Fruit fly (Drosophila melanogaster) whole organism, adult: Measurements from ENCODE around the gene Vha26.

Source experiments
- CG12768 ChIP-seq: fragments of 200-800 bp; sonication (Bioruptor generic); optimal IDR thresholded peaks from 2 replicates; lab custom pipeline; 2017; ENCODE audit warnings: missing biosample characterization, missing genetic modification characterization, mild to moderate bottlenecking, moderate library complexity, missing genetic modification reagents
- CG14711 ChIP-seq: fragments of 200-800 bp; sonication (Bioruptor generic); optimal IDR thresholded peaks from 2 replicates; lab custom pipeline; 2018; ENCODE audit warnings: missing biosample characterization, mild to moderate bottlenecking, missing genetic modification characterization, moderate library complexity
- CG33017 ChIP-seq: fragments of 200-800 bp; sonication (Bioruptor generic); optimal IDR thresholded peaks from 2 replicates; lab custom pipeline; 2018; ENCODE audit warnings: missing biosample characterization, mild to moderate bottlenecking, missing genetic modification characterization, moderate library complexity
- CG5204 ChIP-seq: fragments of 200-800 bp; sonication (Bioruptor generic); optimal IDR thresholded peaks from 2 replicates; lab custom pipeline; 2016; ENCODE audit warnings: missing biosample characterization, missing genetic modification characterization
- CG7101 ChIP-seq: fragments of 200-800 bp; sonication (Bioruptor generic); optimal IDR thresholded peaks from 2 replicates; lab custom pipeline; 2018; ENCODE audit warnings: missing biosample characterization, mild to moderate bottlenecking, missing genetic modification characterization, moderate library complexity
- Clk ChIP-seq: fragments of 200-800 bp; sonication (Bioruptor generic); optimal IDR thresholded peaks from 2 replicates; lab custom pipeline; 2017; ENCODE audit warnings: missing biosample characterization, missing genetic modification characterization
- Crg-1 ChIP-seq: fragments of 200-800 bp; sonication (Bioruptor generic); optimal IDR thresholded peaks from 2 replicates; lab custom pipeline; 2016; ENCODE audit warnings: missing biosample characterization, missing genetic modification characterization
- Hr96 ChIP-seq: fragments of 200-800 bp; sonication (Bioruptor generic); optimal IDR thresholded peaks from 2 replicates; lab custom pipeline; 2016; ENCODE audit warnings: missing biosample characterization, missing genetic modification characterization
- bab1 ChIP-seq: fragments of 200-800 bp; sonication (Bioruptor generic); optimal IDR thresholded peaks from 3 replicates; lab custom pipeline; 2019; ENCODE audit warnings: missing biosample characterization, mild to moderate bottlenecking, missing genetic modification characterization, moderate library complexity
- cic ChIP-seq: fragments of 200-800 bp; sonication (Bioruptor generic); optimal IDR thresholded peaks from 2 replicates; lab custom pipeline; 2017; ENCODE audit warnings: missing biosample characterization, mild to moderate bottlenecking, missing genetic modification characterization, moderate library complexity
- cnc ChIP-seq, 2 experiments: fragments of >200 bp; optimal IDR thresholded peaks; 2 replicates each; lab custom pipeline; 2017
- kay ChIP-seq: fragments of 200-800 bp; sonication (Bioruptor generic); peaks from one replicate; lab custom pipeline; 2016; ENCODE audit warnings: missing biosample characterization, missing genetic modification characterization, borderline replicate concordance
- pad ChIP-seq: fragments of 200-800 bp; sonication (Bioruptor generic); optimal IDR thresholded peaks from 3 replicates; lab custom pipeline; 2017; ENCODE audit warnings: missing biosample characterization, missing genetic modification characterization, mild to moderate bottlenecking, moderate library complexity, missing genetic modification reagents
- toe ChIP-seq: fragments of 200-800 bp; sonication (Bioruptor generic); optimal IDR thresholded peaks from 2 replicates; lab custom pipeline; 2016; ENCODE audit warnings: missing biosample characterization, missing genetic modification characterization

DNA sequence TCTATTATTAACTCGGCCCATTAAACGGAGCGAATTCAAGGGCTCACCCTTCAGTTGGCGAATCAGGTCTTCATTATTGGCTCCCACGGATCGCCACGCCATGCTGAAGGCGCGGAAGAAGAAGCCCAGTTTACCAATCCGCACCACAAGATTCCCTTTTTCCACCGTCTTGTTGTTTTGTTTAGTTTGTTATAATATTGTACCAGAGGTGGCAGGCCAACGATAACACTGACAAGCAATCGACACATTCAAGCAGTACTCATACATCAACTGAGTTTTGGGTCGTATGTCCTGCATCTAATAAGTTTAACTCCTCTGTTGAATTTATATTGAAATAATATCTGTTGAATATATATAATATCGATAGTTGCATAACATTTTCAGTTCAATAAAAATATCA is 37.5 kb upstream of the Vha26 start, which contains the start of gene Pcmt:
- TF ChIP-seq Clk (GFP tag; lab: Kevin White, UChicago): no peak
- no peak for TF ChIP-seq kay (GFP tag; lab: Kevin White, UChicago)
- TF ChIP-seq CG5204: no peak
- TF ChIP-seq CG7101: no peak
- no peak for TF ChIP-seq CG33017 (tag; lab: Kevin White, UChicago)
- no peak for TF ChIP-seq cnc (optimal IDR thresholded peaks at IDR 0.05; lab: Kevin White, UChicago)
- TF ChIP-seq toe: no peak
- no peak for TF ChIP-seq Crg-1 (GFP tag; lab: Kevin White, UChicago)
- no peak for TF ChIP-seq CG14711
- no peak for TF ChIP-seq Hr96 (GFP tag; lab: Kevin White, UChicago)
- no peak for TF ChIP-seq CG12768 (GFP tag; lab: Kevin White, UChicago)
- no peak for TF ChIP-seq bab1 (GFP tag; lab: Kevin White, UChicago)
- no peak for TF ChIP-seq cic
- TF ChIP-seq pad: no peak
